Worm (Caenorhabditis elegans) whole organism, L3 larva: ENCODE data around the gene icln-1.
A peak's percentile ranks its signal among the peaks of the same experiment; 100 is the strongest.

Experiments used
- R02D3.7 ChIP-seq: fragments of 150-350 bp; optimal IDR thresholded peaks from 2 replicates; lab custom pipeline; 2014; ENCODE audit warnings: missing biosample characterization, missing genetic modification characterization
- ama-1 ChIP-seq: fragments of 150-350 bp; optimal IDR thresholded peaks from 2 replicates; lab custom pipeline; 2018
- ceh-16 ChIP-seq: sonication (generic microtip); optimal IDR thresholded peaks from 2 replicates; lab custom pipeline; 2017; ENCODE audit warnings: missing biosample characterization, missing genetic modification characterization
- ceh-28 ChIP-seq: fragments of 150-350 bp; optimal IDR thresholded peaks from 2 replicates; lab custom pipeline; 2014; ENCODE audit warnings: missing biosample characterization, missing genetic modification reagents, missing genetic modification characterization
- ceh-9 ChIP-seq: sonication (generic microtip); optimal IDR thresholded peaks from 2 replicates; lab custom pipeline; 2018; ENCODE audit warnings: missing biosample characterization, missing genetic modification characterization
- daf-12 ChIP-seq: fragments of 150-350 bp; optimal IDR thresholded peaks from 2 replicates; lab custom pipeline; 2014; ENCODE audit warnings: missing biosample characterization, missing genetic modification reagents, missing genetic modification characterization
- egl-27 ChIP-seq: sonication (generic microtip); optimal IDR thresholded peaks from 4 replicates; lab custom pipeline; 2017; ENCODE audit warnings: missing biosample characterization, missing genetic modification reagents, missing genetic modification characterization
- egl-5 ChIP-seq: fragments of 150-350 bp; optimal IDR thresholded peaks from 2 replicates; lab custom pipeline; 2017; ENCODE audit warnings: missing biosample characterization, missing genetic modification reagents, missing genetic modification characterization, inconsistent platforms
- elt-1 ChIP-seq: fragments of 150-350 bp; optimal IDR thresholded peaks from 2 replicates; lab custom pipeline; 2014; ENCODE audit warnings: missing biosample characterization, missing genetic modification characterization
- elt-2 ChIP-seq: sonication (generic microtip); optimal IDR thresholded peaks from 2 replicates; lab custom pipeline; 2016; ENCODE audit warnings: missing genetic modification reagents, mild to moderate bottlenecking, missing genetic modification characterization, missing compliant biosample characterization
- elt-3 ChIP-seq, 3 experiments: fragments of 150-350 bp in 1 of 3; sonication (generic microtip) in 2 of 3; optimal IDR thresholded peaks; 2 replicates in 2 of 3; 4 replicates in 1 of 3; lab custom pipeline; 2014 to 2017; ENCODE audit warnings: missing biosample characterization in 3 of 3, missing genetic modification characterization in 3 of 3
- eor-1 ChIP-seq, 2 experiments: fragments of 150-350 bp; optimal IDR thresholded peaks; 2 replicates each; lab custom pipeline; 2014 to 2018; ENCODE audit warnings: missing biosample characterization in 2 of 2, missing genetic modification characterization in 2 of 2
- fkh-10 ChIP-seq: sonication (generic microtip); optimal IDR thresholded peaks from 2 replicates; lab custom pipeline; 2017; ENCODE audit warnings: missing biosample characterization, missing genetic modification reagents, missing genetic modification characterization
- fkh-2 ChIP-seq: fragments of 150-350 bp; optimal IDR thresholded peaks from 2 replicates; lab custom pipeline; 2014; ENCODE audit warnings: missing biosample characterization, missing genetic modification reagents, missing genetic modification characterization
- fos-1 ChIP-seq: fragments of 150-350 bp; optimal IDR thresholded peaks from 2 replicates; lab custom pipeline; 2014; ENCODE audit warnings: missing biosample characterization, missing genetic modification characterization
- hmg-11 ChIP-seq: sonication (generic microtip); optimal IDR thresholded peaks from 2 replicates; lab custom pipeline; 2016; ENCODE audit warnings: missing genetic modification characterization, missing compliant biosample characterization
- jun-1 ChIP-seq: fragments of 150-350 bp; optimal IDR thresholded peaks from 2 replicates; lab custom pipeline; 2014; ENCODE audit warnings: missing biosample characterization, missing genetic modification reagents, missing genetic modification characterization
- lin-15B ChIP-seq: fragments of 150-350 bp; optimal IDR thresholded peaks from 2 replicates; lab custom pipeline; 2014; ENCODE audit warnings: missing biosample characterization, missing genetic modification characterization
- lin-39 ChIP-seq: fragments of 150-350 bp; optimal IDR thresholded peaks from 2 replicates; lab custom pipeline; 2018; ENCODE audit warnings: missing biosample characterization, missing genetic modification reagents, missing genetic modification characterization
- lsy-12 ChIP-seq: sonication (generic microtip); optimal IDR thresholded peaks from 2 replicates; lab custom pipeline; 2016; ENCODE audit warnings: mild to moderate bottlenecking, missing genetic modification characterization, missing compliant biosample characterization
- mdl-1 ChIP-seq: fragments of 150-350 bp; optimal IDR thresholded peaks from 2 replicates; lab custom pipeline; 2014; ENCODE audit warnings: missing biosample characterization, missing genetic modification characterization
- mml-1 ChIP-seq: fragments of 150-350 bp; sonication (generic microtip); optimal IDR thresholded peaks from 3 replicates; lab custom pipeline; 2014; ENCODE audit warnings: missing biosample characterization, missing genetic modification characterization
- nfya-1 ChIP-seq: sonication (generic microtip); optimal IDR thresholded peaks from 2 replicates; lab custom pipeline; 2017; ENCODE audit warnings: missing genetic modification characterization, mild to moderate bottlenecking, missing compliant biosample characterization, antibody characterized with exemption, moderate library complexity; ENCODE audit not compliant: insufficient read depth
- nhr-11 ChIP-seq: fragments of 150-350 bp; optimal IDR thresholded peaks from 2 replicates; lab custom pipeline; 2014; ENCODE audit warnings: missing biosample characterization, missing genetic modification characterization
- nhr-12 ChIP-seq: fragments of 150-350 bp; optimal IDR thresholded peaks from 2 replicates; lab custom pipeline; 2014; ENCODE audit warnings: missing biosample characterization, missing genetic modification characterization
- nhr-23 ChIP-seq: fragments of 150-350 bp; optimal IDR thresholded peaks from 2 replicates; lab custom pipeline; 2014; ENCODE audit warnings: missing biosample characterization, missing genetic modification reagents, missing genetic modification characterization
- nhr-237 ChIP-seq: fragments of 150-350 bp; optimal IDR thresholded peaks from 2 replicates; lab custom pipeline; 2014; ENCODE audit warnings: missing biosample characterization, missing genetic modification characterization
- nhr-25 ChIP-seq: sonication (generic microtip); optimal IDR thresholded peaks from 2 replicates; lab custom pipeline; 2017; ENCODE audit warnings: missing biosample characterization, missing genetic modification characterization
- nhr-43 ChIP-seq: sonication (generic microtip); optimal IDR thresholded peaks from 2 replicates; lab custom pipeline; 2016; ENCODE audit warnings: mild to moderate bottlenecking, missing genetic modification characterization, missing compliant biosample characterization; ENCODE audit not compliant: poor library complexity, severe bottlenecking
- nhr-76 ChIP-seq: fragments of 150-350 bp; sonication (generic microtip); optimal IDR thresholded peaks from 5 replicates; lab custom pipeline; 2014; ENCODE audit warnings: missing biosample characterization, missing genetic modification characterization
- pha-4 ChIP-seq: fragments of 150-350 bp; optimal IDR thresholded peaks from 2 replicates; lab custom pipeline; 2014; ENCODE audit warnings: missing biosample characterization, missing genetic modification reagents, missing genetic modification characterization
- pqm-1 ChIP-seq: fragments of 150-350 bp; optimal IDR thresholded peaks from 2 replicates; lab custom pipeline; 2017; ENCODE audit warnings: missing biosample characterization, missing genetic modification characterization, inconsistent platforms
- sea-2 ChIP-seq: fragments of 150-350 bp; sonication (generic microtip); optimal IDR thresholded peaks from 4 replicates; lab custom pipeline; 2014; ENCODE audit warnings: missing biosample characterization, missing genetic modification reagents, missing genetic modification characterization
- snpc-4 ChIP-seq: fragments of 150-350 bp; optimal IDR thresholded peaks from 2 replicates; lab custom pipeline; 2014; ENCODE audit warnings: missing biosample characterization, missing genetic modification characterization
- tbx-2 ChIP-seq: sonication (generic microtip); optimal IDR thresholded peaks from 2 replicates; lab custom pipeline; 2016; ENCODE audit warnings: mild to moderate bottlenecking, missing genetic modification characterization, missing compliant biosample characterization
- unc-39 ChIP-seq: sonication (generic microtip); optimal IDR thresholded peaks from 4 replicates; lab custom pipeline; 2017; ENCODE audit warnings: missing biosample characterization, missing genetic modification characterization
- unc-62 ChIP-seq: fragments of 150-350 bp; sonication (generic microtip); optimal IDR thresholded peaks from 4 replicates; lab custom pipeline; 2014; ENCODE audit warnings: missing biosample characterization, missing genetic modification reagents, missing genetic modification characterization
- ztf-11 ChIP-seq: fragments of 150-350 bp; optimal IDR thresholded peaks from 2 replicates; lab custom pipeline; 2014; ENCODE audit warnings: missing biosample characterization, missing genetic modification characterization
- ztf-4 ChIP-seq: fragments of 150-350 bp; optimal IDR thresholded peaks from 2 replicates; lab custom pipeline; 2014; ENCODE audit warnings: missing biosample characterization, missing genetic modification characterization

Gene icln-1

ce11 chrIV:9117700-9118099 lies 22.2 kb upstream of the icln-1 start:
- TF ChIP-seq ceh-9 (tag; lab: Kevin White, UChicago) (no peak), nhr-43 (tag; lab: Kevin White, UChicago) (no peak), elt-2 (no peak), nfya-1 (tag; lab: Kevin White, UChicago) (no peak), ama-1 (lab: Kevin White, UChicago) (no peak), R02D3.7 (no peak), snpc-4 (tag; lab: Kevin White, UChicago) (no peak), nhr-12 (tag; lab: Kevin White, UChicago) (no peak)

- TF ChIP-seq elt-2, result peak; percentile 66
- TF ChIP-seq lsy-12 (tag; lab: Kevin White, UChicago), result no peak
- TF ChIP-seq nhr-76 (tag; lab: Kevin White, UChicago), result no peak
- TF ChIP-seq pha-4 (tag; lab: Kevin White, UChicago), result peak; percentile 35
- no peak for TF ChIP-seq unc-62 (GFP tag; lab: Kevin White, UChicago)
- TF ChIP-seq ceh-16 (tag; lab: Kevin White, UChicago), result no peak
- TF ChIP-seq ztf-4 (tag; lab: Kevin White, UChicago), result no peak
- TF ChIP-seq pqm-1 (tag; lab: Kevin White, UChicago), result no peak
- TF ChIP-seq jun-1 (tag; lab: Kevin White, UChicago), result no peak
- no peak for TF ChIP-seq elt-1 (tag; lab: Kevin White, UChicago)
- no peak for TF ChIP-seq fos-1 (tag; lab: Kevin White, UChicago)
- no peak for TF ChIP-seq nfya-1 (tag; lab: Kevin White, UChicago)
- TF ChIP-seq fkh-2 (tag; lab: Kevin White, UChicago), result no peak
- no peak for TF ChIP-seq nhr-11
- no peak for TF ChIP-seq fkh-10
- no peak for TF ChIP-seq nhr-12 (tag; lab: Kevin White, UChicago)
- TF ChIP-seq, all 47 proteins: peak for 2
Observed at ce11 chrIV:9116452-9116851, 21.0 kb upstream of the icln-1 start.

- TF ChIP-seq pha-4 (tag; lab: Kevin White, UChicago) (peak; percentile 53), elt-2 (no peak)
Observed at ce11 chrIV:9114078-9114477, 18.6 kb upstream of the icln-1 start.

ce11 chrIV:9112019-9112418 lies 16.6 kb upstream of the icln-1 start:
- TF ChIP-seq elt-3 (tag; optimal IDR thresholded peaks at IDR 0.05; lab: Kevin White, UChicago), result peak in 2 of 3 experiments; percentile 20 to 65
- peak; percentile 45 for TF ChIP-seq pqm-1 (tag; lab: Kevin White, UChicago)
- no peak for TF ChIP-seq elt-1 (tag; lab: Kevin White, UChicago)
- peak; percentile 71 for TF ChIP-seq elt-2
- peak; percentile 58 for TF ChIP-seq nhr-43 (tag; lab: Kevin White, UChicago)

ce11 chrIV:9108631-9109030 lies 13.2 kb upstream of the icln-1 start, which contains the start of gene aly-1:
Gene aly-1, plus strand, starts transcription at chrIV:9108931.
- TF ChIP-seq unc-39 (tag; lab: Kevin White, UChicago), result no peak
- TF ChIP-seq nhr-23 (tag; lab: Kevin White, UChicago), result no peak
- no peak for TF ChIP-seq nfya-1 (tag; lab: Kevin White, UChicago)
- no peak for TF ChIP-seq mml-1 (tag; lab: Kevin White, UChicago)
- TF ChIP-seq tbx-2 (tag; lab: Kevin White, UChicago), result no peak
- no peak for TF ChIP-seq lin-39 (tag; lab: Kevin White, UChicago)
- no peak for TF ChIP-seq elt-1 (tag; lab: Kevin White, UChicago)
- TF ChIP-seq ama-1 (lab: Kevin White, UChicago), result no peak
- TF ChIP-seq mdl-1 (tag; lab: Kevin White, UChicago), result no peak
- no peak for TF ChIP-seq nhr-237
- no peak for TF ChIP-seq nhr-11

- TF ChIP-seq ceh-28 (tag; lab: Kevin White, UChicago) (peak; percentile 50), hmg-11 (tag; lab: Kevin White, UChicago) (peak; percentile 68), elt-2 (peak; percentile 15), nhr-23 (tag; lab: Kevin White, UChicago) (peak; percentile 14), unc-62 (GFP tag; lab: Kevin White, UChicago) (no peak), nfya-1 (tag; lab: Kevin White, UChicago) (peak; percentile 58), mml-1 (tag; lab: Kevin White, UChicago) (no peak), lin-39 (tag; lab: Kevin White, UChicago) (peak; percentile 71), egl-27 (tag; lab: Kevin White, UChicago) (no peak), eor-1 (tag; optimal IDR thresholded peaks at IDR 0.05; lab: Kevin White, UChicago) (no peak), nhr-25 (peak; percentile 49), snpc-4 (tag; lab: Kevin White, UChicago) (peak; percentile 27), lin-15B (tag; lab: Kevin White, UChicago) (peak; percentile 69), ztf-11 (tag; lab: Kevin White, UChicago) (no peak), daf-12 (tag; lab: Kevin White, UChicago) (no peak), egl-5 (tag; lab: Kevin White, UChicago) (peak; percentile 93), pha-4 (tag; lab: Kevin White, UChicago) (peak; percentile 85), nhr-237 (no peak), nhr-11 (no peak), sea-2 (GFP tag; lab: Kevin White, UChicago) (no peak)
Observed at ce11 chrIV:9107464-9107863, 12.0 kb upstream of the icln-1 start.
